Worm (Caenorhabditis elegans) whole organism, L3 larva: ENCODE measurements around the gene pdl-1.
A peak's percentile ranks its signal among the peaks of the same experiment; 100 is the strongest.

ENCODE experiments used
- ZK546.5 ChIP-seq: sonication (generic microtip); optimal IDR thresholded peaks from 2 replicates; lab custom pipeline; 2017; ENCODE audit warnings: missing biosample characterization, missing genetic modification characterization
- aly-2 ChIP-seq: fragments of 150-350 bp; optimal IDR thresholded peaks from 2 replicates; lab custom pipeline; 2014; ENCODE audit warnings: missing biosample characterization, missing genetic modification characterization
- ama-1 ChIP-seq: fragments of 150-350 bp; optimal IDR thresholded peaks from 2 replicates; lab custom pipeline; 2018
- ceh-28 ChIP-seq: fragments of 150-350 bp; optimal IDR thresholded peaks from 2 replicates; lab custom pipeline; 2014; ENCODE audit warnings: missing biosample characterization, missing genetic modification reagents, missing genetic modification characterization
- ceh-82 ChIP-seq: fragments of 150-350 bp; optimal IDR thresholded peaks from 2 replicates; lab custom pipeline; 2014; ENCODE audit warnings: missing biosample characterization, missing genetic modification characterization
- egl-27 ChIP-seq: sonication (generic microtip); optimal IDR thresholded peaks from 4 replicates; lab custom pipeline; 2017; ENCODE audit warnings: missing biosample characterization, missing genetic modification reagents, missing genetic modification characterization
- egl-5 ChIP-seq: fragments of 150-350 bp; optimal IDR thresholded peaks from 2 replicates; lab custom pipeline; 2017; ENCODE audit warnings: missing biosample characterization, missing genetic modification reagents, missing genetic modification characterization, inconsistent platforms
- elt-1 ChIP-seq: fragments of 150-350 bp; optimal IDR thresholded peaks from 2 replicates; lab custom pipeline; 2014; ENCODE audit warnings: missing biosample characterization, missing genetic modification characterization
- elt-2 ChIP-seq: sonication (generic microtip); optimal IDR thresholded peaks from 2 replicates; lab custom pipeline; 2016; ENCODE audit warnings: missing genetic modification reagents, mild to moderate bottlenecking, missing genetic modification characterization, missing compliant biosample characterization
- elt-3 ChIP-seq, 3 experiments: fragments of 150-350 bp in 1 of 3; sonication (generic microtip) in 2 of 3; optimal IDR thresholded peaks; 2 replicates in 2 of 3; 4 replicates in 1 of 3; lab custom pipeline; 2014 to 2017; ENCODE audit warnings: missing biosample characterization in 3 of 3, missing genetic modification characterization in 3 of 3
- eor-1 ChIP-seq, 2 experiments: fragments of 150-350 bp; optimal IDR thresholded peaks; 2 replicates each; lab custom pipeline; 2014 to 2018; ENCODE audit warnings: missing biosample characterization in 2 of 2, missing genetic modification characterization in 2 of 2
- fkh-2 ChIP-seq: fragments of 150-350 bp; optimal IDR thresholded peaks from 2 replicates; lab custom pipeline; 2014; ENCODE audit warnings: missing biosample characterization, missing genetic modification reagents, missing genetic modification characterization
- fos-1 ChIP-seq: fragments of 150-350 bp; optimal IDR thresholded peaks from 2 replicates; lab custom pipeline; 2014; ENCODE audit warnings: missing biosample characterization, missing genetic modification characterization
- lin-39 ChIP-seq: fragments of 150-350 bp; optimal IDR thresholded peaks from 2 replicates; lab custom pipeline; 2018; ENCODE audit warnings: missing biosample characterization, missing genetic modification reagents, missing genetic modification characterization
- lsy-12 ChIP-seq: sonication (generic microtip); optimal IDR thresholded peaks from 2 replicates; lab custom pipeline; 2016; ENCODE audit warnings: mild to moderate bottlenecking, missing genetic modification characterization, missing compliant biosample characterization
- mdl-1 ChIP-seq: fragments of 150-350 bp; optimal IDR thresholded peaks from 2 replicates; lab custom pipeline; 2014; ENCODE audit warnings: missing biosample characterization, missing genetic modification characterization
- mml-1 ChIP-seq: fragments of 150-350 bp; sonication (generic microtip); optimal IDR thresholded peaks from 3 replicates; lab custom pipeline; 2014; ENCODE audit warnings: missing biosample characterization, missing genetic modification characterization
- nfya-1 ChIP-seq: sonication (generic microtip); optimal IDR thresholded peaks from 2 replicates; lab custom pipeline; 2017; ENCODE audit warnings: missing genetic modification characterization, mild to moderate bottlenecking, missing compliant biosample characterization, antibody characterized with exemption, moderate library complexity; ENCODE audit not compliant: insufficient read depth
- nhr-11 ChIP-seq: fragments of 150-350 bp; optimal IDR thresholded peaks from 2 replicates; lab custom pipeline; 2014; ENCODE audit warnings: missing biosample characterization, missing genetic modification characterization
- nhr-12 ChIP-seq: fragments of 150-350 bp; optimal IDR thresholded peaks from 2 replicates; lab custom pipeline; 2014; ENCODE audit warnings: missing biosample characterization, missing genetic modification characterization
- nhr-25 ChIP-seq: sonication (generic microtip); optimal IDR thresholded peaks from 2 replicates; lab custom pipeline; 2017; ENCODE audit warnings: missing biosample characterization, missing genetic modification characterization
- nhr-43 ChIP-seq: sonication (generic microtip); optimal IDR thresholded peaks from 2 replicates; lab custom pipeline; 2016; ENCODE audit warnings: mild to moderate bottlenecking, missing genetic modification characterization, missing compliant biosample characterization; ENCODE audit not compliant: poor library complexity, severe bottlenecking
- nhr-76 ChIP-seq: fragments of 150-350 bp; sonication (generic microtip); optimal IDR thresholded peaks from 5 replicates; lab custom pipeline; 2014; ENCODE audit warnings: missing biosample characterization, missing genetic modification characterization
- nhr-77 ChIP-seq: fragments of 150-350 bp; optimal IDR thresholded peaks from 2 replicates; lab custom pipeline; 2014; ENCODE audit warnings: missing biosample characterization, missing genetic modification characterization
- pha-4 ChIP-seq: fragments of 150-350 bp; optimal IDR thresholded peaks from 2 replicates; lab custom pipeline; 2014; ENCODE audit warnings: missing biosample characterization, missing genetic modification reagents, missing genetic modification characterization
- pqm-1 ChIP-seq: fragments of 150-350 bp; optimal IDR thresholded peaks from 2 replicates; lab custom pipeline; 2017; ENCODE audit warnings: missing biosample characterization, missing genetic modification characterization, inconsistent platforms
- sea-2 ChIP-seq: fragments of 150-350 bp; sonication (generic microtip); optimal IDR thresholded peaks from 4 replicates; lab custom pipeline; 2014; ENCODE audit warnings: missing biosample characterization, missing genetic modification reagents, missing genetic modification characterization
- snpc-4 ChIP-seq: fragments of 150-350 bp; optimal IDR thresholded peaks from 2 replicates; lab custom pipeline; 2014; ENCODE audit warnings: missing biosample characterization, missing genetic modification characterization
- tbx-2 ChIP-seq: sonication (generic microtip); optimal IDR thresholded peaks from 2 replicates; lab custom pipeline; 2016; ENCODE audit warnings: mild to moderate bottlenecking, missing genetic modification characterization, missing compliant biosample characterization
- unc-39 ChIP-seq: sonication (generic microtip); optimal IDR thresholded peaks from 4 replicates; lab custom pipeline; 2017; ENCODE audit warnings: missing biosample characterization, missing genetic modification characterization
- ztf-11 ChIP-seq: fragments of 150-350 bp; optimal IDR thresholded peaks from 2 replicates; lab custom pipeline; 2014; ENCODE audit warnings: missing biosample characterization, missing genetic modification characterization

The pdl-1 gene

ce11 chrII:7208184-7208583, 24.6 kb downstream of the pdl-1 start, which contains the start of gene dhs-7:
dhs-7 (minus strand) TSS chrII:7208460.
- peak; percentile 67 for TF ChIP-seq elt-2 (tag; lab: Kevin White, UChicago)
- TF ChIP-seq aly-2, result no peak
- TF ChIP-seq, all 47 proteins: peak for 1

- TF ChIP-seq nhr-76 (tag; lab: Kevin White, UChicago) (no peak), tbx-2 (tag; lab: Kevin White, UChicago) (no peak), elt-1 (tag; lab: Kevin White, UChicago) (no peak), fos-1 (tag; lab: Kevin White, UChicago) (no peak), nhr-25 (tag; lab: Kevin White, UChicago) (no peak), lin-39 (tag; lab: Kevin White, UChicago) (no peak), lsy-12 (tag; lab: Kevin White, UChicago) (no peak), ceh-28 (no peak), ceh-82 (no peak), ama-1 (no peak), eor-1 (tag; optimal IDR thresholded peaks at IDR 0.05; lab: Kevin White, UChicago) (no peak), nhr-77 (tag; lab: Kevin White, UChicago) (no peak), egl-27 (tag; lab: Kevin White, UChicago) (no peak), pha-4 (tag; lab: Kevin White, UChicago) (no peak), elt-3 (tag; optimal IDR thresholded peaks at IDR 0.05; lab: Kevin White, UChicago) (no peak)
These were observed 26.6 kb downstream of the pdl-1 start, which contains the start of gene E04F6.15 for ce11 chrII:7210187-7210586. E04F6.15 (minus strand) TSS chrII:7210287.

- TF ChIP-seq aly-2 (no peak), egl-5 (tag; lab: Kevin White, UChicago) (peak; percentile 82), pha-4 (tag; lab: Kevin White, UChicago) (no peak), snpc-4 (no peak)
These were observed 27.7 kb downstream of the pdl-1 start, which contains the start of gene E04F6.8 for ce11 chrII:7211280-7211679. E04F6.8 (minus strand) TSS chrII:7211380.

- peak; percentile 1 for TF ChIP-seq lin-39 (tag; lab: Kevin White, UChicago)
- TF ChIP-seq nhr-12 (tag; lab: Kevin White, UChicago), result no peak
These were observed 28.5 kb downstream of the pdl-1 start, which contains the start of gene E04F6.9 for ce11 chrII:7212059-7212458. E04F6.9 (minus strand) TSS chrII:7212159.

ce11 chrII:7217047-7217446, 33.4 kb downstream of the pdl-1 start, which contains the start of gene E04F6.10:
E04F6.10 (minus strand) TSS chrII:7217147.
- TF ChIP-seq aly-2 (no peak), sea-2 (GFP tag; lab: Kevin White, UChicago) (no peak), fkh-2 (tag; lab: Kevin White, UChicago) (no peak), unc-39 (tag; lab: Kevin White, UChicago) (no peak), nhr-43 (no peak), mml-1 (no peak), elt-2 (tag; lab: Kevin White, UChicago) (no peak), lsy-12 (tag; lab: Kevin White, UChicago) (no peak), ceh-82 (no peak), mdl-1 (tag; lab: Kevin White, UChicago) (no peak), nhr-25 (tag; lab: Kevin White, UChicago) (no peak), ZK546.5 (tag; lab: Kevin White, UChicago) (no peak)

ce11 chrII:7224074-7224473, 40.5 kb downstream of the pdl-1 start:
- TF ChIP-seq egl-27 (tag; lab: Kevin White, UChicago), result no peak
- no peak for TF ChIP-seq nhr-11 (tag; lab: Kevin White, UChicago)
- TF ChIP-seq elt-1 (tag; lab: Kevin White, UChicago), result no peak
- TF ChIP-seq ZK546.5 (tag; lab: Kevin White, UChicago), result no peak
- no peak for TF ChIP-seq nfya-1 (tag; lab: Kevin White, UChicago)
- TF ChIP-seq elt-3 (tag; optimal IDR thresholded peaks at IDR 0.05; lab: Kevin White, UChicago), result no peak
- TF ChIP-seq nhr-76 (tag; lab: Kevin White, UChicago), result no peak
- TF ChIP-seq pha-4 (tag; lab: Kevin White, UChicago), result no peak
- no peak for TF ChIP-seq ztf-11 (tag; lab: Kevin White, UChicago)
- TF ChIP-seq pqm-1 (tag; lab: Kevin White, UChicago), result no peak
- TF ChIP-seq ceh-28, result no peak
- TF ChIP-seq aly-2, result no peak
- no peak for TF ChIP-seq ceh-82
- no peak for TF ChIP-seq lsy-12 (tag; lab: Kevin White, UChicago)
